Fruit fly (Drosophila melanogaster): Measurements from ENCODE around the gene Nepl3.

The Nepl3 gene

DNA sequence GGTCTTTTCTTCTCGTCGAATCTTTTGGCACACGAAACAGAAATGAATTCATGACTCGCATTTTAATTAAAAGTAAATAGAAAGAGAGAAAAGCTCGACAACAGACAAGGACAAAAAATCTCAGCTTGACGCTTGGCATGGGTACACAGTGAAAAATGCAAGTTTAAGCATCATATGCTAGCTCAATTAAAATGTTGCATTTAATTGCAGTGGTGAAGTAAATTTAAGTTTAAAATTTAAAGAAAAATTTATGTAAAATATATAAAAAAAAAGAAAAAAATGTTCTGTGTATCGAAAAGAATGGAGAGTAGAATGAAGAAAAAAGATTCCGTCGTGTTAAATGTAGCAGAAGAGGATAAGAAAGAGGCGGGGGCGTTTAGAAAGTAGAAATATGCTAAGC is 27.5 kb upstream of the Nepl3 start:
- peak; percentile 46 for TF ChIP-seq noc (tag; optimal IDR thresholded peaks at IDR 0.05)

DNA sequence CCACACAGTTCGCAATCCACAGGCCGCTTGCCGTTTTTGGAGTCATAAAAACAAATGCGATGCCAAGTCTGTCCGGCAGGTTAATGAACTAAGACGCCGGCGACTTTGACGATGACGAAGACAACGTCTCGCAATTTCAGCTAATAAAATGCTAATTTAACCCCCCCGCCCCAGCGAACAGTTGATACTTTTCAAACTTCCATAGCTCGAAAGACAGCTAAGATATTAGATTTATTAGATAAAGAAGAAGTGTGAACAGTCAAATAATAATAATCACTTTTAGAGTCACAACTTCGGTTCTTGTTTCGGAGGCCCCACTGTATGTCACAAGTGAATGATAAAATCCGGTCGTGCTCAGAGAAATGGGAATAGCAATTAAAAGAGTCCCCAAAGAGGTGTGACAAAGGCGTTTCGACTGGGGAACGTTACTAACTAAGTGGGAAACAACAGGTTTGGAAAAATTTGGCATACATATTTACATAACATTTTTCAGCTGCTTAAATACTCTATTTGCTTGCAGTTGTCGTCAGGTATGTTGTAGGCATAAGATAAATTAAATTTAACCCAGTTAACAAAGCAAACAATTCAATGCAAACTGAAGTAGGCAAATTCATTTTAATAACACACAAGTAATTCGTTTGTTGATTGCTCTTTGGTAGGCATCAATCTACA is 26.7 kb upstream of the Nepl3 start:
- TF ChIP-seq noc (tag; optimal IDR thresholded peaks at IDR 0.05), result peak; percentile 76

DNA sequence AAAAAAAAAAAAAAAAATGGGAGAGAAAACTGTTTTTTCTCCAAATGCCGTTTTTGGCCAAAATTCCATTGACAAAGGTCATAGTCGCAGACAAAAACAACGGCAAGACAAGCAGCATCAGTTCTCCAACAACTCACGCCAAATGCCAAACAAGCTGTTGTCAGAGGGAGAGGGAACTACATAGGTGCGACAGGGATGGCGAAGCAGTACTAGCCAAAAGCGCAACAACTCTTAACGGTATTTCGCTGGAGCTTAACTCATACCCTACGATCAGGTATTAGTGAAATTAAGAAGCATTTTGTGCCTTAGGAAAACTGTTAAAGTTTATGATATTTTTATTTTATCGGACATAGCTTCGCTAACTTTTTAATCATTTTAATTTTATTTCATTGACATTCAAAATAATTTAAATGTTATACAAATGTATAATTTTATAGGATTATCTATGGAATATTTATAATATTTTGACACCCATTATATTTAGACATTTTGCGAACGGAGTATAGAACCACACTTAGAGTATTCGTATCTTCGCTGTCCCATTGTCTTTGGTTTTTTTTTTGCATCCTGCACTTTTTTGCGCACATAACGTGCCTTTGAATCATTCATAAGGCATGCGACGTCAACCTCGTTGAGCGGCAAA is 22.3 kb upstream of the Nepl3 start:
- TF ChIP-seq noc (tag; optimal IDR thresholded peaks at IDR 0.05), result peak; percentile 19

DNA sequence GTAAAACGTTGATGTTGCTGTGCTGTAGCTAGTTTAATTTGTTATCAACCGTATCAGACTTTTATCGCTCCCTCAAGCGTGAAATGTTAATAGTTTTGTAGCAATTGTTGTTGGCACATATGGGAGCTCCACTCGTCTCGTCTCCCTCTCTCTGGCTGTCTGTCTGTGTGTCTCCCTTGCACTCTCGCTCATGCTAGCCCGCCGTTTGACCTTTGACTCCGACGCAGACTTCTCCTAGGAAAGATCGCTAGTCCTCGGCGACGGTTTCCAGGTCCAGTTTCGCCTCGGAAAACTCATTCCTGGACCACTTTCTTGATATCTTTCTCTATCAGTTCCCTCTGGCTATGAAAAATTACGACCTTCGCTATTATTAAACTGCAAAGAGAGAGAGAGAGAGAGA is 21.2 kb upstream of the Nepl3 start:
- no peak for TF ChIP-seq noc (tag; optimal IDR thresholded peaks at IDR 0.05)

DNA sequence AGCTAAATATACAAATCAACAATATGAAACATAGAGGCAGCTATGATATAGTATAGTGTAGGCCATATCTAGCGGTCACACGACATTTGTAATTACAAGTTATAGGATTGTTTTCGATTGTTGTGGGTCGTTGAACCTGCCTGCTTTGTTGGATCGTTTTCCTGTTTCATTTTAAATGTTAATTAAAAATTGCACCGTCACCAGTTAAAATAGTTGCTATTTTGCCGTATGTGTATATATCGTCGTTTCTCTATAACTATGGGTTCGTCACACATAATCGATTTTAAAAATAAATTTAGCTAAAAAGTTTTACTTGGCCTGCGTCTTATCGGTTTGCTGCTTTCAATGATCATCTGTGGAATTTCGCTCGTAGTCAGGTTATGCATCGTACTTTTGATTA is 14.3 kb upstream of the Nepl3 start:
- TF ChIP-seq noc (tag; optimal IDR thresholded peaks at IDR 0.05), result no peak

DNA sequence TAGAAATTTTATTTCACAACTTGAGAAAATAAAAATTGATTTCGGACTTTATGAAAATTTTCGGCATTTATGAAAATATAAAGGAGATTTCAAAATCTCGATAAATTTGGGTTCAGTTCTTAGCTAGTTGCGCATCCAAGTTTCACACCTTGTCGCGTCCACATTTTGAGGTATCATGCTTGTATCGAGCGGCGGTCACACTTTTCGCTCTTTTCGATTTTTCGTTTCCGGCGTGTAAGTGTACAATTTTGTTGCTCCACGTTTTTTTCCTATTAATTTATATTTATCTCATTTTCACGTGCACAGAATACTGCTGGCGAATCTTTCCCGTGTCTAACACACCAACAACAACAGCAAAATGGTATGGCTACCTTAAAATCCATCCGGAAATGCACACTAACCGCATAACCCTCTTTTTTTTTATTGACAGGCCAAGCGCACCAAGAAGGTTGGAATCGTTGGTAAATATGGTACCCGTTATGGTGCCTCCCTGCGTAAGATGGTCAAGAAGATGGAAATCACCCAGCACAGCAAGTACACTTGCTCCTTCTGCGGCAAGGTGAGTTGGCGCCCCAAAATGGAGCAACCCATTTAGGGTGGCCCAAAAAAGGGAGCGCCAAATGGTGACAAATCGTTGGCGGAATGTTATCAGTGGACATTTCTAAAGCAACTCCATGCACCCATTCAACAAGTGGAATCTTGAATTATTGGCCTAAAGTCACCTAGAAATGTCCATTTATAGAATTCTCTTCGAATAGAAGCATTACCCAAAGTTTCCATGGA is 12.9 kb upstream of the Nepl3 start, which contains the start of gene RpL37A:
RpL37A (plus strand) TSS at position 161 of the 783 bp plus-strand sequence.
- TF ChIP-seq noc (tag; optimal IDR thresholded peaks at IDR 0.05), result peak; percentile 20

DNA sequence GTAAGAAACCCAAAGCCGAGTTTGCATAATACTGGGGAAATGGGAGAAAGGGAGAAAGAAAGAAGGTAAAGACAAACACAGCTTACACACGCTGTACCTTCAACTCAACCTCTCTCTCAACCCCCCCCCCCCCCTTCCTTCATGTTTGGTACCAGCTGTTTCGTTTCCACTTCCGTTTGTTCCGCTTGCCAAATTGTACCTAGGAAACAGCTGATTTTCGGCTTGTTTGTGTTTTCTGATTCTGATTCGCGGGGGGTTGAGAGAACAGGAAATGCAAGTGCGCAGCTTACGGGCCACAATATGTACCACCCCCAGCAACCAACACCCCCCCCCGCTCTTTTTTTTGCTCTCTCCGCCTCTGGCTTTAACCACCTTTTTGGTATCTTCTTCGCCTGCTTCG is 5.9 kb upstream of the Nepl3 start:
- TF ChIP-seq noc (tag; optimal IDR thresholded peaks at IDR 0.05), result no peak

DNA sequence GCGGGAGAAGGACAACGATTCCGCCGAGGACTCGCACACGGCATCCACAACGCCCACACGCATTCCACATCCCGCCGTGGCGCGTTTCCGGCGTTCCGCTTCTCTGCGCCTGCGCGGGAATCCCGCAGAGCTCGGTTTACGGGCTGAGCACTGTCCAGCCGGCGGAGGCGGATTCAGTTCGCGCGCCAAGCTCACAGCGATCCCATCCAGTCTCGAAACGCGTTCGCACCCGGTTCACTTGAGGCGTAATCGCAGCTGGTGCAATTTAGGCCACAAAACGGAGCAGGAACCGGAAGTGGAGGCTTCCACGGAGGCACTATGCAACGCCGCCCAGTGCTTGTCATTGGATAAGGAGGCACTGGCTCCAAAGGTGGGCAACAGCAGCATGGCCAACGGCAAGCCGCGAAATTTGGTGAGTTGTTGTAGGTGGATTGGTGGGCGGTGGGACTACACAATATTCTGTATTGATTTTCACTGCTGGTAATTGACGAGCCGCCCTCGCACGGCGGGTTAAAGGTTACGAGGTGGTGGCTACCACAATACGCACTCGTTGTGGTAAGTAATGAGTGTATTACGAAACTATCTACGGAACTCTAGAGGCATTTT is 4.9 kb upstream of the Nepl3 start:
- no peak for TF ChIP-seq noc (tag; optimal IDR thresholded peaks at IDR 0.05)

DNA sequence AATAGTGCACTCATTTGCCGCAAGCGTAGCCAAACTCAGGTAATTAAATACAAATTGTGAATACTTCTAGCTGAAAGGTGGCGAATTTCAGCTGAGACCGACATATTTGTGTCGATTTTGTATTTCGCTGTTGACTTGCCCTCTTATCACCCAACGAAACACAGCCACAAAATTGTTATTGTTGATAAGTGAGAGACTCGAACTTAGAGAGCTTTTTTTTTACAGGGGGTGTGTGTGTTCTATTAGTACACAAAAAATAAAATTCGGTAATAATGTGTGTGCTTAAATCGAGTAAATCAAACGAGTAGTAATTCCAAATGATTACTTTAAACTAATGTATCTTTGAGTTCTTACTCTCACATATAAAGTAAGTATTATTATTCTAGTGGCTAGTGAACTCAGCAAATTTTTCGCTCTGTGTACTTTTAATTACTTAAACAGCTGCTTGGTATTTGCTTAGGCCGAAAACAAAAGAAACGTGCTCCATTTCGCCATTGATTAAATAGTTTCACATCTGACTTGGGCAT is 3.0 kb upstream of the Nepl3 start:
- TF ChIP-seq noc (tag; optimal IDR thresholded peaks at IDR 0.05), result peak; percentile 90

DNA sequence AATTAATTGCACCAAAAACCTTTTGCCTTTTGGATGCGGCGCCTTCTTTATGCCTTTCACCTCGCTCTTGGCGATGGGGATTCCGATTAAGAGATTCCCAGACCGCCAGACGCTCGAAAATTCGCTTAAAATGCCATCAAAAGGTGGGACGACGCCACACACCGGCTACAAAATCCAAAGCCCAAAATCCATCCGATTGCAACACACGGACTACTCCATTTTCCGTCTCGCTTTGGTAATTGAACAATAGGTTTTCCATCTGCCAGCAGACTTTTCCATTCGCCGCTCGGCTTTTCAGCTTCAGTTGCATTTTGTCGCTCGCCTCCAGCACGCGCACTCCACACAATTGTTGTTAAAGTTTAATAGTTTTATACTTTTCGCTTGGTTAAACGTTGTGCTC is 2.5 kb upstream of the Nepl3 start, which contains the start of gene qtc:
qtc (plus strand) TSS at position 301 of the 400 bp plus-strand sequence.
- TF ChIP-seq noc (tag; optimal IDR thresholded peaks at IDR 0.05), result no peak

DNA sequence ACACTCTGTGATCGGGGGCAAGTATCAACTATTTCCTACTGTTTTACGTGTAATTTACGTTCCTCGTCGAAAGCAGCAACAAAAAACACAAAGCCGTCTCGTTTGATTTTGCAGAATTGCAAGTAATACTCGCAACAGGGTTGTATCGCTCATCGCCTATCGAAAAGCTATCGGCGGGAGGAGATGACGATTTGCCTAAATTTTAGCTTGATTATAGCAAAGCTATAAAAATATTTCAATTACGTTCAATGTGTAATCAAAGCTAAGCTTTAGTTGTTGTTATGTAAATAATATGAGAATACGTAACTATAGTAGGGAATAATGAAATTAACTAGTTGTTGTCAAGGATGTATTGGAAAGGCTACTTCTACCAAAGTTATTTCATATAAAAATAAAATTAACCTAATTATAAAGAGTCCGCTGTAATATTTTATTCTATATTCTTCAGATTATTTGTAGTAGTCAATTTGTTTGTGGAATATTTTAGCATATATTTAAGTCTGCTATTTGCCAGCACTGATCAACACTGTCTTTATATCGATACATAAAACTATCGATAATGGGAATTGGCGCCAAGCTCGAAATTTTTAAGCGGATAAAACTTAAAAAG is 1.7 kb upstream of the Nepl3 start, which contains the start of gene Rpn11:
Rpn11 (minus strand) TSS at position 146 of the 610 bp plus-strand sequence.
- peak; percentile 63 for TF ChIP-seq noc (tag; optimal IDR thresholded peaks at IDR 0.05)

DNA sequence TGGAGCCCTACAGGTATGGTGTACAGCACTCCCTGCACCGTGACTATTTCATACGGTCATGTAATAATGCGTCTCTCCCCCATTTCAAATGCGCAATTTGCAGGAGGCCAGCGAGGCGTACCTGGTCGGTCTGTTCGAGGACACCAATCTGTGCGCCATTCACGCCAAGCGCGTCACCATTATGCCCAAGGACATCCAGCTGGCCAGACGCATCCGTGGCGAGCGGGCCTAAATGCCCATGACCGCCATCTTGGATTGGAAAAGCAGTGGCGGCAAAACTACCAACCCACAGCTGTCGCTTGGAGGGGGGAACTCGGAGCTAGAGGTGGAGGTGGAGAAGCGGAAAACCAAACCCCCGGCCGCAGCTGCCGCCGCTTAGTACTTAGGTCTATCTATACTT is 2.5 kb downstream of the Nepl3 start:
- no peak for TF ChIP-seq noc (tag; optimal IDR thresholded peaks at IDR 0.05)

DNA sequence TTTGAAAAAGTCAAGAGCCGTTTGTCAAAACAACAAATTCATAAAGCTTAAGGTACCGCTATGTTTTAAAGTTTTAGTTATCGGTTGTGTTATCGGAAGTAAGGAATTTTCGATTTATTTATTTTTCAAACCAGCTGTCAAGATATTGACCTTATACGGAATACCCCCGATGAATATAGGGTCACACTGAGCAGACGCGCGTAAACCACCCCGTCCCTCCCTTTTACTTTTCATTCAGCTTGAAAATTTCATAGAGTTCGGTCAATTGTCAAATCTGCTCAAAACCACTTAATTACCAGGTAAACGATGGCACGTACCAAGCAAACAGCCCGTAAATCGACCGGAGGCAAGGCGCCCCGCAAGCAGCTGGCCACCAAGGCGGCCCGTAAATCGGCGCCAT is 3.1 kb downstream of the Nepl3 start, which contains the start of the genes CG14036 and His3.3A:
CG14036 (minus strand) TSS at position 64 of the 400 bp plus-strand sequence.
His3.3A (plus strand) TSS at position 106 of the 400 bp plus-strand sequence.
- TF ChIP-seq noc (tag; optimal IDR thresholded peaks at IDR 0.05), result no peak

DNA sequence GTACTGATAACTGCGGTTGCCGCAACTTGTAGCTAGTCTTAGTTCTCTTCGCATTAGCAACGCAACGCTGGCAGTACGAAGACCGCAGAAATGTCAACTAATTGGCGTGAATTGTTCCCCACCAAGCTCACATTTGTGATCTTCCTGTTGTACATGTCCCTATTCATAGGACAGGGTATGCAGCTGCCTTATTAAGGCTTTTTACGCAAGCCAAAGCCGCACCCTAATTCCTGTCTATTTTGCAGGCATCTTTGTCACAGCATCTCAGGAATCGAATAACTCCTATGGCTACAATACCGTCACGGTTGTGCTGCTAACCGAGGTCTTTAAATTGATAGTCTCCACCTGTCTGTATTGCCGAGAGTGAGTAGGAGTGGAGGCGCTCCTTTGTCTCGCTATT is 5.1 kb downstream of the Nepl3 start, which contains the start of gene eIF3h:
eIF3h (minus strand) TSS at position 101 of the 400 bp plus-strand sequence.
- no peak for TF ChIP-seq noc (tag; optimal IDR thresholded peaks at IDR 0.05)

DNA sequence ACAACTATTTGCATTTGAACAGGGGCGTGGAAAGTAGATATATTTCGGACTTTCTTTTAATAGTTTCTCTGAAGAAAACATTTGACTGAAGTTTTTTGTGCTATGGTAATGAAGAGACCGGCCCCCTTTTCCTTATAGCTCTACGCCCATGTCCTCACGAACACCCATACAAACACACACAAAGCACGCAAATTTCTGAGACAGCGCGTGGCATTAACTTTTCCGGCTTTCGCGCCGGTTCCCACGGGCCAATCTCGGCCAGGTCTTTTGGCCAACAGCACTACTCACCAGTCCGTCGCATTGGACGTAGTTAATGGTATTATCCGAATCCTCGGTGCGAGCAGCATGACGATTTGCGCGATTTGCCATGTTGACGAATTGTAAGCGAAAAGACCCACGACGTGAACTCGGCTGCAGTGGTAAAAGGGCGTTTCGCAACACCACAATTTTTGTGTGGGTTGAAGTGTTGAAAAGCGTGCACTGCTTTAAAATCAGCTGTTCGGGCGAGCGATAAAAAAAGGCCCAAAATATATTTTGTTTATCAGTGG is 5.6 kb downstream of the Nepl3 start, which contains the start of gene senju:
senju (plus strand) TSS at position 477 of the 548 bp plus-strand sequence.
- peak; percentile 85 for TF ChIP-seq noc (tag; optimal IDR thresholded peaks at IDR 0.05)

All from whole organism, larva.